Worm (Caenorhabditis elegans): ENCODE data around the gene T25D3.4.

T25D3.4 gene

ce11 chrII:194458-194857 is 47.4 kb downstream of the T25D3.4 start, which contains the start of gene abu-11:
abu-11 (minus strand) TSS chrII:194558.
- no peak for TF ChIP-seq hnd-1 (tag; optimal IDR thresholded peaks at IDR 0.05)
- no peak for TF ChIP-seq tbx-11 (GFP tag; IDR thresholded peaks at IDR 0.05)
- TF ChIP-seq sea-1 (GFP tag; conservative IDR thresholded peaks at IDR 0.05): no peak
- no peak for TF ChIP-seq ama-1 (optimal IDR thresholded peaks at IDR 0.05)
- TF ChIP-seq tra-4 (tag; optimal IDR thresholded peaks at IDR 0.05): no peak

DNA sequence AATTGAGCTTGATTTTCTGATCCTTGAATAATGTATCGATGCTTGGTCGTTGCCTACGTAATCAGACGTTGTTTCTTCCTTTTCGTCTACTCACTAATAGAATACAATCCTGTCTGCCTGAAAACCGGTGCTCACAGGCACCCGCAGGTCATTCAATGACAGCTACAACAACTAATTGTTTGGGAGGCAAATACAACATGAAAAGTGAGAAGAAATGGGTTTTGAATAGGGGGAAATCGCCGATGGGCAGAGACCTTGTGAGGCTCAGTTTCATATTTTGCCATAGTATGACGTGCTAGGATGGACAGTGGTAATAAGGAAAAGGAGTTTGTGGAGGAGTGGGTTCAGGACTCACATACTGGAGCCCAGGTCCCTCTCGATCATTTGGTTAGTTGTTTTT is 49.7 kb downstream of the T25D3.4 start, which contains the start of gene chs-2:
TSS of gene chs-2 (plus strand) at position 301 of the 400 bp plus-strand sequence.
- TF ChIP-seq hmg-4 (GFP tag; optimal IDR thresholded peaks at IDR 0.05): no peak

Data from whole organism, early embryonic.